Worm (Caenorhabditis elegans): ENCODE measurements around the gene math-45.

The math-45 gene

ce11 chrII:1501614-1502355, 15.5 kb downstream of the math-45 start (continued):
- peak; percentile 74 for TF ChIP-seq hlh-30 (tag; optimal IDR thresholded peaks at IDR 0.05; ENCODE audit: insufficient read depth)
- TF ChIP-seq ztf-7 (tag; optimal IDR thresholded peaks at IDR 0.05) = no peak
- TF ChIP-seq nhr-11 (tag; optimal IDR thresholded peaks at IDR 0.05) = peak; percentile 36
- no peak for TF ChIP-seq fkh-10 (GFP tag; optimal IDR thresholded peaks at IDR 0.05)
- peak; percentile 2 for TF ChIP-seq lin-13 (GFP tag; optimal IDR thresholded peaks at IDR 0.05)
- TF ChIP-seq daf-19 (GFP tag; conservative IDR thresholded peaks at IDR 0.05) = no peak

- TF ChIP-seq gei-8 (GFP tag; optimal IDR thresholded peaks at IDR 0.05) (no peak), D1046.2 (GFP tag; IDR thresholded peaks at IDR 0.05) (no peak), mdl-1 (tag; optimal IDR thresholded peaks at IDR 0.05) (no peak), tag-97 (GFP tag; IDR thresholded peaks at IDR 0.05) (no peak), snpc-1.2 (GFP tag; IDR thresholded peaks at IDR 0.05) (no peak), lsy-2 (tag; optimal IDR thresholded peaks at IDR 0.05) (no peak), nhr-76 (tag; optimal IDR thresholded peaks at IDR 0.05) (no peak), fos-1 (tag; optimal IDR thresholded peaks at IDR 0.05) (no peak), ceh-20 (GFP tag; IDR thresholded peaks at IDR 0.05) (no peak), ZK546.5 (tag; optimal IDR thresholded peaks at IDR 0.05) (no peak), mep-1 (tag; optimal IDR thresholded peaks at IDR 0.05) (no peak), daf-16 (GFP tag; optimal IDR thresholded peaks at IDR 0.05) (no peak), daf-16 (tag; optimal IDR thresholded peaks at IDR 0.05) (no peak), F26F4.8 (GFP tag; conservative IDR thresholded peaks at IDR 0.05) (no peak)
Observed at ce11 chrII:1500959-1501358, 16.3 kb downstream of the math-45 start.

ce11 chrII:1500286-1500840, 16.9 kb downstream of the math-45 start, which contains the start of gene emc-1:
emc-1 (minus strand) TSS chrII:1500330.
- no peak for TF ChIP-seq T20F7.1 (GFP tag; optimal IDR thresholded peaks at IDR 0.05)
- no peak for TF ChIP-seq zag-1 (tag; optimal IDR thresholded peaks at IDR 0.05)
- no peak for TF ChIP-seq skn-1 (tag; optimal IDR thresholded peaks at IDR 0.05)
- no peak for TF ChIP-seq Y105C5A.15 (GFP tag; IDR thresholded peaks at IDR 0.05)
- TF ChIP-seq D1046.2 (GFP tag; IDR thresholded peaks at IDR 0.05) = no peak
- no peak for TF ChIP-seq ceh-20 (GFP tag; IDR thresholded peaks at IDR 0.05)
- no peak for TF ChIP-seq mdl-1 (tag; optimal IDR thresholded peaks at IDR 0.05)
- TF ChIP-seq mes-2 (tag; optimal IDR thresholded peaks at IDR 0.05; ENCODE audit: poor library complexity, severe bottlenecking) = peak; percentile 59
- peak in 1 of 2 experiments; percentile 68 for TF ChIP-seq hif-1 (tag; optimal IDR thresholded peaks at IDR 0.05)

- no peak for TF ChIP-seq egl-27 (tag; optimal IDR thresholded peaks at IDR 0.05)
- TF ChIP-seq aha-1 (tag) = peak; percentile 90
- no peak for TF ChIP-seq T20F7.1 (GFP tag; optimal IDR thresholded peaks at IDR 0.05)
Observed at ce11 chrII:1490813-1491212, 26.4 kb downstream of the math-45 start.

ce11 chrII:1482419-1482818, 34.8 kb downstream of the math-45 start:
- TF ChIP-seq lim-7 (GFP tag; IDR thresholded peaks at IDR 0.05) (no peak), hlh-30 (tag; optimal IDR thresholded peaks at IDR 0.05; ENCODE audit: insufficient read depth) (no peak), dmd-9 (GFP tag; IDR thresholded peaks at IDR 0.05) (no peak), aha-1 (tag) (no peak), ztf-7 (tag; optimal IDR thresholded peaks at IDR 0.05) (no peak), zfp-3 (GFP tag; conservative IDR thresholded peaks at IDR 0.05) (no peak), dmd-8 (GFP tag; IDR thresholded peaks at IDR 0.05) (no peak), dmd-6 (GFP tag; IDR thresholded peaks at IDR 0.05) (no peak), saeg-2 (GFP tag; IDR thresholded peaks at IDR 0.05) (no peak), zip-2 (tag; optimal IDR thresholded peaks at IDR 0.05) (no peak), madf-9 (GFP tag; conservative IDR thresholded peaks at IDR 0.05) (no peak), Y105C5A.15 (GFP tag; IDR thresholded peaks at IDR 0.05) (no peak), pha-4 (GFP tag; IDR thresholded peaks at IDR 0.05) (no peak), pha-4 (tag; optimal IDR thresholded peaks at IDR 0.05) (no peak), dpl-1 (GFP tag; optimal IDR thresholded peaks at IDR 0.05) (no peak), daf-16 (GFP tag; optimal IDR thresholded peaks at IDR 0.05) (no peak), daf-16 (tag; optimal IDR thresholded peaks at IDR 0.05) (no peak), lir-3 (tag; optimal IDR thresholded peaks at IDR 0.05) (no peak), ztf-11 (tag; optimal IDR thresholded peaks at IDR 0.05) (no peak)
